Worm (Caenorhabditis elegans) whole organism, late embryonic: ENCODE data around the gene C34C12.7.
A peak's percentile ranks its signal among the peaks of the same experiment; 100 is the strongest.

Source experiments
- C08G9.2 ChIP-seq: sonication (generic microtip); optimal IDR thresholded peaks from 2 replicates; lab custom pipeline; 2016; ENCODE audit warnings: mild to moderate bottlenecking, missing genetic modification characterization, moderate library complexity, missing compliant biosample characterization
- C38D4.7 ChIP-seq: fragments of 200-800 bp; sonication (Bioruptor generic); optimal IDR thresholded peaks from 2 replicates; lab custom pipeline; 2018; ENCODE audit warnings: mild to moderate bottlenecking, missing genetic modification characterization, moderate library complexity, missing compliant biosample characterization
- F13H6.1 ChIP-seq: sonication (generic microtip); optimal IDR thresholded peaks from 2 replicates; lab custom pipeline; 2016; ENCODE audit warnings: missing genetic modification characterization, missing compliant biosample characterization
- K02D7.2 ChIP-seq: sonication (generic microtip); optimal IDR thresholded peaks from 2 replicates; lab custom pipeline; 2017; ENCODE audit warnings: mild to moderate bottlenecking, missing genetic modification characterization, missing compliant biosample characterization
- K09A11.1 ChIP-seq: sonication (generic microtip); optimal IDR thresholded peaks from 2 replicates; lab custom pipeline; 2017; ENCODE audit warnings: antibody characterized with exemption, mild to moderate bottlenecking, missing genetic modification characterization, missing compliant biosample characterization; ENCODE audit not compliant: insufficient read depth
- Y22D7AL.16 ChIP-seq: sonication (generic microtip); optimal IDR thresholded peaks from 2 replicates; lab custom pipeline; 2016; ENCODE audit warnings: missing genetic modification characterization, missing compliant biosample characterization
- ahr-1 ChIP-seq: sonication (generic microtip); optimal IDR thresholded peaks from 2 replicates; lab custom pipeline; 2016; ENCODE audit warnings: missing genetic modification characterization, missing compliant biosample characterization
- ama-1 ChIP-seq: fragments of 150-350 bp; optimal IDR thresholded peaks from 2 replicates; lab custom pipeline; 2014
- ceh-14 ChIP-seq: sonication (generic microtip); optimal IDR thresholded peaks from 2 replicates; lab custom pipeline; 2016; ENCODE audit warnings: missing genotype, missing genetic modification characterization, missing compliant biosample characterization
- ceh-18 ChIP-seq: sonication (generic microtip); optimal IDR thresholded peaks from 2 replicates; lab custom pipeline; 2016; ENCODE audit warnings: missing genetic modification characterization, missing compliant biosample characterization
- ceh-19 ChIP-seq: fragments of 200-800 bp; sonication (Bioruptor generic); optimal IDR thresholded peaks from 2 replicates; lab custom pipeline; 2018; ENCODE audit warnings: mild to moderate bottlenecking, missing genetic modification characterization, missing compliant biosample characterization
- ceh-2 ChIP-seq: sonication (generic microtip); optimal IDR thresholded peaks from 2 replicates; lab custom pipeline; 2016; ENCODE audit warnings: missing genotype, missing genetic modification characterization, missing compliant biosample characterization
- ceh-30 ChIP-seq: fragments of 150-350 bp; optimal IDR thresholded peaks from 2 replicates; lab custom pipeline; 2014; ENCODE audit warnings: missing biosample characterization, missing genetic modification characterization
- ceh-31 ChIP-seq: sonication (generic microtip); optimal IDR thresholded peaks from 2 replicates; lab custom pipeline; 2016; ENCODE audit warnings: missing genetic modification characterization, missing compliant biosample characterization
- ceh-34 ChIP-seq: sonication (generic microtip); optimal IDR thresholded peaks from 2 replicates; lab custom pipeline; 2016; ENCODE audit warnings: mild to moderate bottlenecking, missing genetic modification characterization, missing compliant biosample characterization
- ceh-45 ChIP-seq: fragments of 200-800 bp; sonication (Bioruptor generic); IDR thresholded peaks from 2 replicates; pipeline ENCODE4 v1.3.6; 2022; ENCODE audit warnings: missing genetic modification reagents, missing genetic modification characterization, missing compliant biosample characterization
- ceh-48 ChIP-seq: sonication (generic microtip); optimal IDR thresholded peaks from 2 replicates; lab custom pipeline; 2016; ENCODE audit warnings: missing genetic modification characterization, inconsistent platforms, missing compliant biosample characterization
- ceh-6 ChIP-seq: fragments of 200-800 bp; sonication (Bioruptor generic); optimal IDR thresholded peaks from 2 replicates; lab custom pipeline; 2018; ENCODE audit warnings: mild to moderate bottlenecking, missing genetic modification characterization, missing compliant biosample characterization
- ceh-9 ChIP-seq: sonication (generic microtip); optimal IDR thresholded peaks from 2 replicates; lab custom pipeline; 2016; ENCODE audit warnings: mild to moderate bottlenecking, missing genetic modification characterization, inconsistent platforms, missing compliant biosample characterization
- che-1 ChIP-seq: sonication (generic microtip); optimal IDR thresholded peaks from 2 replicates; lab custom pipeline; 2016; ENCODE audit warnings: mild to moderate bottlenecking, missing genetic modification characterization, missing compliant biosample characterization
- dmd-4 ChIP-seq: sonication (generic microtip); optimal IDR thresholded peaks from 2 replicates; lab custom pipeline; 2016; ENCODE audit warnings: borderline replicate concordance, missing genetic modification characterization, missing compliant biosample characterization
- dve-1 ChIP-seq: sonication (generic microtip); optimal IDR thresholded peaks from 2 replicates; lab custom pipeline; 2017; ENCODE audit warnings: antibody characterized with exemption, mild to moderate bottlenecking, missing genetic modification characterization, missing compliant biosample characterization
- elt-4 ChIP-seq: sonication (generic microtip); optimal IDR thresholded peaks from 2 replicates; lab custom pipeline; 2016; ENCODE audit warnings: missing genetic modification characterization, missing compliant biosample characterization
- fkh-10 ChIP-seq: fragments of 150-350 bp; optimal IDR thresholded peaks from 2 replicates; lab custom pipeline; 2014; ENCODE audit warnings: missing biosample characterization, missing genetic modification reagents, missing genetic modification characterization
- fkh-6 ChIP-seq: sonication (generic microtip); optimal IDR thresholded peaks from 2 replicates; lab custom pipeline; 2016; ENCODE audit warnings: missing genetic modification characterization, missing compliant biosample characterization
- gmeb-2 ChIP-seq: sonication (generic microtip); optimal IDR thresholded peaks from 2 replicates; lab custom pipeline; 2016; ENCODE audit warnings: missing genetic modification characterization, inconsistent platforms, missing compliant biosample characterization
- hlh-6 ChIP-seq: sonication (generic microtip); optimal IDR thresholded peaks from 2 replicates; lab custom pipeline; 2016; ENCODE audit warnings: missing genotype, missing genetic modification characterization, missing compliant biosample characterization
- hlh-8 ChIP-seq: sonication (generic microtip); optimal IDR thresholded peaks from 2 replicates; lab custom pipeline; 2016; ENCODE audit warnings: missing genotype, missing genetic modification characterization, missing compliant biosample characterization
- lim-6 ChIP-seq: sonication (generic microtip); optimal IDR thresholded peaks from 2 replicates; lab custom pipeline; 2016; ENCODE audit warnings: missing genetic modification characterization, missing compliant biosample characterization
- lin-11 ChIP-seq: fragments of 200-800 bp; sonication (Bioruptor generic); optimal IDR thresholded peaks from 2 replicates; lab custom pipeline; 2018; ENCODE audit warnings: mild to moderate bottlenecking, missing genetic modification characterization, missing compliant biosample characterization
- mec-3 ChIP-seq: sonication (generic microtip); optimal IDR thresholded peaks from 2 replicates; lab custom pipeline; 2016; ENCODE audit warnings: borderline replicate concordance, missing genetic modification characterization, missing compliant biosample characterization
- nhr-11 ChIP-seq: fragments of 150-350 bp; optimal IDR thresholded peaks from 2 replicates; lab custom pipeline; 2014; ENCODE audit warnings: missing biosample characterization, missing genetic modification characterization
- npax-4 ChIP-seq: sonication (generic microtip); optimal IDR thresholded peaks from 2 replicates; lab custom pipeline; 2016; ENCODE audit warnings: missing genetic modification characterization, missing compliant biosample characterization
- odd-2 ChIP-seq: sonication (generic microtip); optimal IDR thresholded peaks from 2 replicates; lab custom pipeline; 2017; ENCODE audit warnings: antibody characterized with exemption, mild to moderate bottlenecking, missing genetic modification characterization, missing compliant biosample characterization
- pag-3 ChIP-seq: sonication (generic microtip); optimal IDR thresholded peaks from 2 replicates; lab custom pipeline; 2016; ENCODE audit warnings: missing compliant biosample characterization, missing genetic modification characterization, borderline replicate concordance
- pat-9 ChIP-seq: fragments of 200-800 bp; sonication (Bioruptor generic); optimal IDR thresholded peaks from 2 replicates; lab custom pipeline; 2018; ENCODE audit warnings: mild to moderate bottlenecking, missing genetic modification characterization, moderate library complexity, missing compliant biosample characterization
- pax-1 ChIP-seq: fragments of 150-350 bp; optimal IDR thresholded peaks from 2 replicates; lab custom pipeline; 2014; ENCODE audit warnings: missing biosample characterization, missing genetic modification characterization
- pha-2 ChIP-seq: sonication (generic microtip); optimal IDR thresholded peaks from 2 replicates; lab custom pipeline; 2017; ENCODE audit warnings: mild to moderate bottlenecking, missing genetic modification characterization, missing compliant biosample characterization
- pha-4 ChIP-seq: fragments of 150-350 bp; optimal IDR thresholded peaks from 2 replicates; lab custom pipeline; 2018; ENCODE audit warnings: missing biosample characterization, missing genetic modification reagents, missing genetic modification characterization
- pqm-1 ChIP-seq: sonication (generic microtip); optimal IDR thresholded peaks from 2 replicates; lab custom pipeline; 2016; ENCODE audit warnings: missing genetic modification characterization, missing compliant biosample characterization
- pros-1 ChIP-seq: fragments of 150-350 bp; optimal IDR thresholded peaks from 2 replicates; lab custom pipeline; 2014; ENCODE audit warnings: missing biosample characterization, missing genetic modification reagents, missing genetic modification characterization
- ref-2 ChIP-seq: sonication (generic microtip); optimal IDR thresholded peaks from 2 replicates; lab custom pipeline; 2016; ENCODE audit warnings: missing genetic modification characterization, missing compliant biosample characterization
- sdc-2 ChIP-seq: sonication (generic microtip); optimal IDR thresholded peaks from 2 replicates; lab custom pipeline; 2016; ENCODE audit warnings: missing genotype, missing genetic modification characterization, missing compliant biosample characterization
- sox-2 ChIP-seq: fragments of 200-800 bp; sonication (Bioruptor generic); IDR thresholded peaks from 2 replicates; pipeline ENCODE4 v1.3.6; 2022; ENCODE audit warnings: missing genetic modification reagents, missing genetic modification characterization, missing compliant biosample characterization
- sox-4 ChIP-seq: sonication (generic microtip); optimal IDR thresholded peaks from 2 replicates; lab custom pipeline; 2017; ENCODE audit warnings: mild to moderate bottlenecking, missing genetic modification characterization, inconsistent platforms, missing compliant biosample characterization
- syd-9 ChIP-seq: sonication (generic microtip); optimal IDR thresholded peaks from 2 replicates; lab custom pipeline; 2016; ENCODE audit warnings: mild to moderate bottlenecking, missing genetic modification characterization, moderate library complexity, missing compliant biosample characterization
- tbx-2 ChIP-seq: sonication (generic microtip); optimal IDR thresholded peaks from 2 replicates; lab custom pipeline; 2016; ENCODE audit warnings: missing genetic modification characterization, missing compliant biosample characterization
- tbx-7 ChIP-seq: sonication (generic microtip); optimal IDR thresholded peaks from 2 replicates; lab custom pipeline; 2016; ENCODE audit warnings: missing genotype, missing genetic modification characterization, missing compliant biosample characterization
- unc-3 ChIP-seq, 2 experiments: fragments of 200-800 bp in 1 of 2; sonication (Bioruptor generic) in 1 of 2; sonication (generic microtip) in 1 of 2; conservative IDR thresholded peaks in 1 of 2; optimal IDR thresholded peaks in 1 of 2; 2 replicates each; pipeline versions ENCODE4 v1.3.6 to Lab custom; 2016 to 2022; ENCODE audit warnings: missing compliant biosample characterization in 2 of 2, missing genetic modification characterization in 2 of 2, missing genetic modification reagents in 1 of 2
- unc-42 ChIP-seq: sonication (generic microtip); optimal IDR thresholded peaks from 2 replicates; lab custom pipeline; 2016; ENCODE audit warnings: missing genotype, missing genetic modification characterization, missing compliant biosample characterization
- unc-55 ChIP-seq: sonication (generic microtip); optimal IDR thresholded peaks from 2 replicates; lab custom pipeline; 2017; ENCODE audit warnings: missing biosample characterization, missing genetic modification reagents, missing genetic modification characterization
- zip-5 ChIP-seq: sonication (generic microtip); optimal IDR thresholded peaks from 2 replicates; lab custom pipeline; 2016; ENCODE audit warnings: missing genetic modification characterization, missing compliant biosample characterization
- ztf-16 ChIP-seq: sonication (generic microtip); optimal IDR thresholded peaks from 2 replicates; lab custom pipeline; 2017; ENCODE audit warnings: missing genetic modification characterization, missing compliant biosample characterization

The C34C12.7 gene

ce11 chrIII:3460061-3460460 is 28.1 kb downstream of the C34C12.7 start, which contains the start of gene C34C12.8:
Gene C34C12.8 (plus strand): TSS chrIII:3460406.
- TF ChIP-seq syd-9 (no peak), lin-11 (tag; lab: Kevin White, UChicago) (peak; percentile 17), sox-2 (GFP tag; lab: Robert Waterston, UW) (no peak), sdc-2 (tag; lab: Kevin White, UChicago) (no peak), ceh-14 (tag; lab: Kevin White, UChicago) (peak; percentile 41), pqm-1 (tag; lab: Kevin White, UChicago) (no peak), Y22D7AL.16 (tag; lab: Kevin White, UChicago) (no peak), mec-3 (tag; lab: Kevin White, UChicago) (no peak), ceh-30 (tag; lab: Kevin White, UChicago) (peak; percentile 81), ceh-19 (GFP tag; lab: Kevin White, UChicago) (peak; percentile 55), pha-4 (no peak), K09A11.1 (tag; lab: Kevin White, UChicago) (no peak), F13H6.1 (tag; lab: Kevin White, UChicago) (no peak), ahr-1 (tag; lab: Kevin White, UChicago) (no peak), C08G9.2 (tag; lab: Kevin White, UChicago) (peak; percentile 51), tbx-2 (tag; lab: Kevin White, UChicago) (peak; percentile 70), C38D4.7 (no peak), ceh-2 (tag; lab: Kevin White, UChicago) (peak; percentile 3), ceh-18 (tag; lab: Kevin White, UChicago) (peak; percentile 15), lim-6 (no peak), ceh-48 (peak; percentile 13), pax-1 (tag; lab: Kevin White, UChicago) (peak; percentile 37), fkh-6 (tag; lab: Kevin White, UChicago) (peak; percentile 7), pat-9 (tag; lab: Kevin White, UChicago) (peak; percentile 40), ceh-6 (GFP tag; lab: Kevin White, UChicago) (no peak), pros-1 (tag; lab: Kevin White, UChicago) (no peak), pha-2 (tag; lab: Kevin White, UChicago) (no peak), dmd-4 (tag; lab: Kevin White, UChicago) (peak; percentile 30), unc-3 (GFP tag; conservative IDR thresholded peaks at IDR 0.05; lab: Robert Waterston, UW) (no peak), unc-3 (tag; optimal IDR thresholded peaks at IDR 0.05; lab: Kevin White, UChicago) (no peak), hlh-8 (no peak), sox-4 (tag; lab: Kevin White, UChicago) (peak; percentile 39), gmeb-2 (tag; lab: Kevin White, UChicago) (no peak), npax-4 (peak; percentile 2), unc-42 (tag; lab: Kevin White, UChicago) (peak; percentile 89), unc-55 (GFP tag; lab: Kevin White, UChicago) (no peak), hlh-6 (tag; lab: Kevin White, UChicago) (no peak), ref-2 (tag; lab: Kevin White, UChicago) (peak; percentile 71), ceh-9 (tag; lab: Kevin White, UChicago) (no peak), che-1 (no peak), odd-2 (tag; lab: Kevin White, UChicago) (no peak), pag-3 (tag; lab: Kevin White, UChicago) (no peak), ceh-34 (peak; percentile 33), zip-5 (tag; lab: Kevin White, UChicago) (no peak), elt-4 (tag; lab: Kevin White, UChicago) (no peak), nhr-11 (tag; lab: Kevin White, UChicago) (no peak), fkh-10 (no peak), ceh-45 (no peak), K02D7.2 (no peak), ztf-16 (tag; lab: Kevin White, UChicago) (peak; percentile 15), ceh-31 (tag; lab: Kevin White, UChicago) (peak; percentile 78), tbx-7 (tag; lab: Kevin White, UChicago) (no peak), dve-1 (peak; percentile 57), ama-1 (lab: Kevin White, UChicago) (no peak)
